Worm (Caenorhabditis elegans): Measurements from ENCODE around the gene C38H2.3.

ce11 chrIII:10415822-10416221 is 29.4 kb upstream of the C38H2.3 start, which contains the start of gene ymel-1:
- TF ChIP-seq lin-39 (tag; optimal IDR thresholded peaks at IDR 0.05) (no peak), nhr-11 (tag; optimal IDR thresholded peaks at IDR 0.05) (no peak), ztf-11 (tag; optimal IDR thresholded peaks at IDR 0.05) (no peak)

Data from whole organism, L2 larva.